Fruit fly (Drosophila melanogaster): ENCODE data around the gene CG7730.

The CG7730 gene

DNA sequence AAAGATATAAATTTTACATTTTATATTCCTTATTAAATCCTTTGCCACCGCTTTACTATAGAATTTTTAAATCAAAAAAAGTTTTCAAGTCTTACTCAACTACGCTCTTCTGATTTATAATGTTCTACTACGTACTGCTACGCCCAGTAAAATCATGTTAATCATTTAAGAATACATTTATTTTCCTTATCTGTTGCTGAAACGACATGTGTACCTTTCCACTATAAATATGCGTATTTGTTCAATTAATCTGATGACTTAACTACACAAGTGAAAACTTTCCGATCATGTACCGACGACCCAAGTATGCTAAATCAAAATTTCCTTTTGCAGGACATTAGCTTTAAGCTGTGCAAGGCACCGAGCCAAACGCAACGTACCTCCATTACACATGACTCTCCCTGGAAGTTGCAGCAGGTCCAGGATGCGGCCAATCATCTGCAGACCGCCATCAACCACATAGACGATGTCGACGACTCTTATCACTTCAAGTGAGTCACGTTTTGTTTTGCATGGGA lies 25.1 kb downstream of the CG7730 start (continued):
- peak; percentile 23 for TF ChIP-seq CG2678 (tag; optimal IDR thresholded peaks at IDR 0.05)
- peak; percentile 57 for TF ChIP-seq Med (GFP tag)
- no peak for TF ChIP-seq da (GFP tag; optimal IDR thresholded peaks at IDR 0.05)
- no peak for TF ChIP-seq Hr39 (optimal IDR thresholded peaks at IDR 0.05)
- peak; percentile 18 for TF ChIP-seq bab2 (GFP tag; optimal IDR thresholded peaks at IDR 0.05)
- peak; percentile 51 for TF ChIP-seq CG17359 (tag; optimal IDR thresholded peaks at IDR 0.05)
- no peak for TF ChIP-seq disco-r (GFP tag; optimal IDR thresholded peaks at IDR 0.05)
- TF ChIP-seq sc (optimal IDR thresholded peaks at IDR 0.05) = no peak
- TF ChIP-seq sc (GFP tag; optimal IDR thresholded peaks at IDR 0.05) = peak; percentile 29
- peak; percentile 19 for TF ChIP-seq ATbp (GFP tag; optimal IDR thresholded peaks at IDR 0.05)
- TF ChIP-seq CG33557 (GFP tag; optimal IDR thresholded peaks at IDR 0.05) = peak; percentile 30
- TF ChIP-seq CG6813 (GFP tag; optimal IDR thresholded peaks at IDR 0.05) = peak; percentile 20
- TF ChIP-seq phol (tag; optimal IDR thresholded peaks at IDR 0.05) = no peak
- no peak for TF ChIP-seq CG13894 (tag; optimal IDR thresholded peaks at IDR 0.05)
- no peak for TF ChIP-seq ash1 (GFP tag; optimal IDR thresholded peaks at IDR 0.05)
- TF ChIP-seq Sox100B (GFP tag; optimal IDR thresholded peaks at IDR 0.05) = peak; percentile 35

- 0 out of 3 replicates have a peak, but pooled peaks have one; percentile 16 for TF ChIP-seq so (GFP tag; IDR thresholded peaks at IDR 0.05)
- TF ChIP-seq sens (GFP tag) = peak; percentile 12
- TF ChIP-seq B-H1 (GFP tag; IDR thresholded peaks at IDR 0.05) = no peak
- no peak for TF ChIP-seq aop (GFP tag; IDR thresholded peaks at IDR 0.05)
- no peak for TF ChIP-seq Neu2 (GFP tag; optimal IDR thresholded peaks at IDR 0.05; ENCODE audit: borderline replicate concordance)
- TF ChIP-seq chinmo (GFP tag; IDR thresholded peaks at IDR 0.05; ENCODE audit: partially characterized antibody) = 0 out of 4 replicates have a peak, but pooled peaks have one; percentile 23
- peak; percentile 67 for TF ChIP-seq CG12769 (tag; optimal IDR thresholded peaks at IDR 0.05)
- no peak for TF ChIP-seq knrl (GFP tag; IDR thresholded peaks at IDR 0.05; ENCODE audit: partially characterized antibody)
- 0 out of 2 replicates have a peak, but pooled peaks have one; percentile 24 for TF ChIP-seq Dref (GFP tag; IDR thresholded peaks at IDR 0.05)
These were observed 26.6 kb downstream of the CG7730 start for dm6 chr3L:17053932-17054331.

DNA sequence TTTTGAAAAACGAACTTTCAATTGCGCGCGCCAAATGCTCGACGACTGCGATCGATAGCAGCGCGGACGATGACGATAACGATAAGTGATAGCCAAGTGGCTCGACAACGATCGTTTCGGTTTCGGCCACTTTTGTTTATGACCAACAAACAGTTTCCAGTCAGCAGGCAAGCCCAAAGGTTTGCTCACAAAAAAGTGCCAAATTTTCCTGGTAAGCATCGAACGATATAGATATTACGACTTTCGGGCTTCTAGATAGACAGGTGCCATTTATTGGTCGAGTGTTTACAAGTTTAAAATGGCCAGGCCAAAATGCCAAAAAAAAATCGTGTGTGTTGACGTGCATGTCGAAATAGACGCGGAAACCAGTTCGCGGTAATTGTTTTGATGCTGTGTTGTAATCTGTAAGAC lies 28.2 kb downstream of the CG7730 start, which contains the start of gene CG7724:
TSS of gene CG7724 (plus strand) at position 147 of the 411 bp plus-strand sequence.
- no peak for TF ChIP-seq CG9609 (GFP tag; optimal IDR thresholded peaks at IDR 0.05)
- peak; percentile 89 for TF ChIP-seq sna (GFP tag; IDR thresholded peaks at IDR 0.05; ENCODE audit: partially characterized antibody)
- TF ChIP-seq Mrtf (GFP tag; IDR thresholded peaks at IDR 0.05) = no peak
- TF ChIP-seq Med (GFP tag) = peak; percentile 75
- peak; percentile 90 for TF ChIP-seq zen2 (GFP tag; IDR thresholded peaks at IDR 0.05; ENCODE audit: partially characterized antibody)
- no peak for TF ChIP-seq CG12299 (tag; optimal IDR thresholded peaks at IDR 0.05)
- peak; percentile 59 for TF ChIP-seq CG11504 (tag; optimal IDR thresholded peaks at IDR 0.05)
- TF ChIP-seq crol (GFP tag; IDR thresholded peaks at IDR 0.05) = no peak
- TF ChIP-seq CG10959 (GFP tag; IDR thresholded peaks at IDR 0.05) = no peak
- no peak for TF ChIP-seq CG17802 (tag; optimal IDR thresholded peaks at IDR 0.05)
- no peak for TF ChIP-seq CHES-1-like (GFP tag; optimal IDR thresholded peaks at IDR 0.05)
- peak; percentile 39; the same call in 1 of the 2 replicates for TF ChIP-seq MBD-R2 (GFP tag; IDR thresholded peaks at IDR 0.05)
- TF ChIP-seq ham (GFP tag; IDR thresholded peaks at IDR 0.05) = no peak
- peak; percentile 84 for TF ChIP-seq Opbp (GFP tag; IDR thresholded peaks at IDR 0.05; ENCODE audit: partially characterized antibody)
- TF ChIP-seq ind (GFP tag; optimal IDR thresholded peaks at IDR 0.05) = no peak
- TF ChIP-seq Sry-δ (GFP tag; optimal IDR thresholded peaks at IDR 0.05) = peak; percentile 46
- TF ChIP-seq lola (GFP tag; optimal IDR thresholded peaks at IDR 0.05) = no peak
- no peak for TF ChIP-seq dmrt11E (tag; optimal IDR thresholded peaks at IDR 0.05)
- TF ChIP-seq dmrt99B (tag; optimal IDR thresholded peaks at IDR 0.05) = peak; percentile 4
- no peak for TF ChIP-seq gcm2 (GFP tag; optimal IDR thresholded peaks at IDR 0.05)
- TF ChIP-seq ato (GFP tag; IDR thresholded peaks at IDR 0.05; ENCODE audit: partially characterized antibody) = peak; percentile 87
- TF ChIP-seq Xrp1 (GFP tag; IDR thresholded peaks at IDR 0.05) = 0 out of 2 replicates have a peak, but pooled peaks have one; percentile 6
- no peak for TF ChIP-seq Dip2 (GFP tag; IDR thresholded peaks at IDR 0.05)
- no peak for TF ChIP-seq sd (tag; optimal IDR thresholded peaks at IDR 0.05)
- TF ChIP-seq grau (tag; optimal IDR thresholded peaks at IDR 0.05) = peak; percentile 4
- TF ChIP-seq sens (GFP tag) = peak; percentile 51
